Fruit fly (Drosophila melanogaster) whole organism: Measurements from ENCODE around the gene Pfdn4.

Experiments used
- pan ChIP-seq: fragments of >200 bp; optimal IDR thresholded peaks from 2 replicates; lab custom pipeline; 2017
- psq ChIP-seq: fragments of >200 bp; optimal IDR thresholded peaks from 2 replicates; lab custom pipeline; 2017
- usp ChIP-seq: fragments of >200 bp; optimal IDR thresholded peaks from 2 replicates; lab custom pipeline; 2017; ENCODE audit warnings: missing biosample characterization, missing genetic modification characterization, mixed read lengths

dm6 chr3L:5327821-5328220 is 40.0 kb downstream of the Pfdn4 start:
- TF ChIP-seq psq (lab: Kevin White, UChicago), result no peak
- TF ChIP-seq pan (lab: Kevin White, UChicago), result no peak
- TF ChIP-seq usp (GFP tag; lab: Kevin White, UChicago), result no peak
